Fruit fly (Drosophila melanogaster) Kc167 (cell line): ENCODE data around the gene CG18766.

Experiments
- h ChIP-seq: fragments of >200 bp; optimal IDR thresholded peaks from 3 replicates; lab custom pipeline; 2018; ENCODE audit warnings: missing external identifiers
- psq ChIP-seq: fragments of >200 bp; optimal IDR thresholded peaks from 2 replicates; lab custom pipeline; 2017; ENCODE audit warnings: missing external identifiers
- ttk ChIP-seq: sonication (Bioruptor generic); optimal IDR thresholded peaks from 2 replicates; lab custom pipeline; 2017; ENCODE audit warnings: missing external identifiers

DNA sequence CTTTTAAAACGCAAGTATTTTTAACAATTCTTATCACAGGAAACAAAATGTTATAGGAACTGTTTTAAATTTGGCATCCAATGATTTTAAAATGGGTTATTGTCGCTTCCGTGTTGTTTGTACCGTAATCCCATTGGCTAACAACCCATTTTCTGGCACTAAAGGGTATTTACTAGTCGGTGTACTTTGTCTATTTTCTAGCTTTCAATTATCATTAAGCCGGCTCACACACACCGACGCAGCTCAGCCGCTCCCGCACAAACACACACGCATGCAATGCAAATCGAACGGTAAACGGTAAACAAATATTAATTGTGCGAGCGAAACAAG lies 672 bp downstream of the CG18766 start:
- TF ChIP-seq h (lab: Kevin White, UChicago) = no peak
- TF ChIP-seq psq (lab: Kevin White, UChicago) = no peak
- TF ChIP-seq ttk (lab: Kevin White, UChicago) = no peak
